Worm (Caenorhabditis elegans) whole organism, L1 larva: ENCODE measurements around the gene his-18.
A peak's percentile ranks its signal among the peaks of the same experiment; 100 is the strongest.

Source experiments
- Y116A8C.19 ChIP-seq: sonication (generic microtip); optimal IDR thresholded peaks from 2 replicates; lab custom pipeline; 2016; ENCODE audit warnings: missing compliant biosample characterization, missing genetic modification characterization, borderline replicate concordance
- elt-3 ChIP-seq, 6 experiments: fragments of 150-350 bp in 1 of 6; sonication (generic microtip); optimal IDR thresholded peaks; 2 replicates each; lab custom pipeline; 2017 to 2018; ENCODE audit warnings: missing biosample characterization in 6 of 6, missing genetic modification characterization in 6 of 6, inconsistent platforms in 1 of 6
- hlh-17 ChIP-seq: fragments of 200-800 bp; sonication (Bioruptor generic); optimal IDR thresholded peaks from 2 replicates; lab custom pipeline; 2018; ENCODE audit warnings: missing genetic modification characterization, mild to moderate bottlenecking, missing compliant biosample characterization, moderate library complexity, borderline replicate concordance
- nhr-11 ChIP-seq: fragments of 150-350 bp; optimal IDR thresholded peaks from 2 replicates; lab custom pipeline; 2014; ENCODE audit warnings: missing biosample characterization, missing genetic modification characterization
- nhr-12 ChIP-seq: sonication (generic microtip); optimal IDR thresholded peaks from 2 replicates; lab custom pipeline; 2017; ENCODE audit warnings: missing biosample characterization, missing genetic modification characterization
- pag-3 ChIP-seq: sonication (generic microtip); optimal IDR thresholded peaks from 2 replicates; lab custom pipeline; 2017; ENCODE audit warnings: missing genetic modification characterization, mild to moderate bottlenecking, missing compliant biosample characterization, antibody characterized with exemption, borderline replicate concordance; ENCODE audit not compliant: insufficient read depth
- xbp-1 ChIP-seq: sonication (generic microtip); optimal IDR thresholded peaks from 2 replicates; lab custom pipeline; 2016; ENCODE audit warnings: missing genetic modification characterization, missing compliant biosample characterization
- zip-4 ChIP-seq: fragments of 200-800 bp; sonication (Bioruptor generic); optimal IDR thresholded peaks from 2 replicates; lab custom pipeline; 2018; ENCODE audit warnings: mild to moderate bottlenecking, missing genetic modification characterization, moderate library complexity, missing compliant biosample characterization

DNA sequence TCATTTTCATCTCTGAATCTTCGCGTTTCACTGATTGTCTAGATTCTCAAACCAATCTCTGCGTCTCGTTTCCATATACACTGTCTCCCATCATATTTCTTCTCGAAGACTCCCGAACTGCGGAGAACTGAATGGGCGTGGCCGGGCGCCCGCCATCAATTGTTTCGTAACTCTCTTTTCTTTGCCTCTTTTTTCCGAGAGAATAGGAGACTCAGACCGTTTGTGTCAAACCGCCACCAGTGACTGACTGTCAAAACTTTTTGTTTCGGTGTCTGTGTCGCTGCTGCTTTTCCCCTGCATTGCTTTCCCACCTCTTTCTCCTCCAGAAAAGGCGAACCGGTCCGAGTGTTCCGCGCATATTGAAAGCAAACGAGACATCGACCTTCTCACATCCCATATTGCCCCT is 38.2 kb downstream of the his-18 start, which contains the start of gene unc-23:
- TF ChIP-seq zip-4 (GFP tag; lab: Kevin White, UChicago): peak; percentile 75
- TF ChIP-seq hlh-17 (GFP tag; lab: Kevin White, UChicago): no peak
- TF ChIP-seq nhr-12 (tag; lab: Kevin White, UChicago): no peak
- no peak for TF ChIP-seq Y116A8C.19 (tag; lab: Kevin White, UChicago)
- TF ChIP-seq nhr-11: peak; percentile 41
- TF ChIP-seq xbp-1: peak; percentile 63
- peak in 5 of 6 experiments; percentile 81 to 95 (median 90) for TF ChIP-seq elt-3 (tag; optimal IDR thresholded peaks at IDR 0.05; lab: Kevin White, UChicago)
- no peak for TF ChIP-seq pag-3 (tag; lab: Kevin White, UChicago)
